Worm (Caenorhabditis elegans) whole organism, L1 larva: ENCODE data around the gene cand-1.

Experiments used
- lsy-2 ChIP-seq, 2 experiments: fragments of 150-350 bp; optimal IDR thresholded peaks; 2 replicates each; lab custom pipeline; 2014; ENCODE audit warnings: missing biosample characterization in 2 of 2, missing genetic modification characterization in 2 of 2
- mdl-1 ChIP-seq, 2 experiments: fragments of 150-350 bp; optimal IDR thresholded peaks; 2 replicates each; lab custom pipeline; 2014 to 2017; ENCODE audit warnings: missing biosample characterization in 2 of 2, missing genetic modification characterization in 2 of 2, inconsistent platforms in 1 of 2
- unc-62 ChIP-seq: fragments of 150-350 bp; optimal IDR thresholded peaks from 2 replicates; lab custom pipeline; 2014; ENCODE audit warnings: missing biosample characterization, missing genetic modification reagents, missing genetic modification characterization

DNA sequence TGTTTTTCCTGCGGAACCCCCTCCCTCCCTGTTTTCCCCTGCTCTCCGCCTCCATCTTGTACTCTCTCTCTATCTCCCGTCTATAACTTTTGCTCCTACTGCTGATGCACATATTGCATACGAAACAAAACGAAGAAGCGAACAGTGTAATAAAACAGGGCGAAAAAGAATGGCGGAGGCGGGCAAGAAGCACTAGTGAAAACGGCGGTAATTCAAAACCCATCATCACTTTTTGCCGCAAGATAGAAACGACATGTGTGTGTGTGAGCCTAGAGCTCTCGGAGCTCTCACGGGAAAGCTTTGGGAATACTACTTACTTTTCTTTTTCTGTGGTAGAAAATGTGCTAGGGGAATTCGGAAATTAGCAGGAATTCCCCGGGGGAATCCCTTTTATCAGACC lies 33.4 kb downstream of the cand-1 start:
- TF ChIP-seq mdl-1 (tag; optimal IDR thresholded peaks at IDR 0.05; lab: Kevin White, UChicago) (no peak), lsy-2 (tag; optimal IDR thresholded peaks at IDR 0.05; lab: Kevin White, UChicago) (no peak), unc-62 (GFP tag; lab: Kevin White, UChicago) (no peak)
